Fruit fly (Drosophila melanogaster) whole organism, embryonic: ENCODE data around the gene CG3198.

ENCODE experiments used
- Aef1 ChIP-seq: fragments of 200-800 bp; sonication (Bioruptor generic); IDR thresholded peaks from 3 replicates; pipeline ENCODE4 v1.3.6; 2022; ENCODE audit warnings: missing biosample characterization, missing genetic modification characterization
- B-H2 ChIP-seq: fragments of 200-800 bp; sonication (Bioruptor generic); optimal IDR thresholded peaks from 2 replicates; lab custom pipeline; 2018; ENCODE audit warnings: missing biosample characterization, mild to moderate bottlenecking, missing genetic modification characterization
- Bgb ChIP-seq: fragments of 200-800 bp; sonication (Bioruptor generic); IDR thresholded peaks from 2 replicates; pipeline ENCODE4 v1.3.6; 2022; ENCODE audit warnings: missing biosample characterization, missing genetic modification characterization; ENCODE audit not compliant: partially characterized antibody
- CG11085 ChIP-seq: fragments of 200-800 bp; sonication (Bioruptor generic); IDR thresholded peaks from 2 replicates; pipeline ENCODE4 v1.3.6; 2022; ENCODE audit warnings: missing biosample characterization, missing genetic modification characterization
- CG12299 ChIP-seq: fragments of 200-800 bp; sonication (Bioruptor generic); optimal IDR thresholded peaks from 2 replicates; lab custom pipeline; 2018; ENCODE audit warnings: missing biosample characterization, mild to moderate bottlenecking, missing genetic modification characterization
- CG1233 ChIP-seq: fragments of 200-800 bp; sonication (Bioruptor generic); optimal IDR thresholded peaks from 4 replicates; lab custom pipeline; 2018; ENCODE audit warnings: missing biosample characterization, mild to moderate bottlenecking, missing genetic modification characterization
- CG13123 ChIP-seq: fragments of 200-800 bp; sonication (Bioruptor generic); optimal IDR thresholded peaks from 2 replicates; lab custom pipeline; 2016; ENCODE audit warnings: missing biosample characterization, missing genetic modification characterization
- CG13287 ChIP-seq: fragments of 200-800 bp; sonication (Bioruptor generic); IDR thresholded peaks from 2 replicates; pipeline ENCODE4 v1.3.6; 2022; ENCODE audit warnings: missing biosample characterization, missing genetic modification characterization; ENCODE audit not compliant: partially characterized antibody
- CG13624 ChIP-seq: fragments of 200-800 bp; sonication (Bioruptor generic); optimal IDR thresholded peaks from 2 replicates; lab custom pipeline; 2016; ENCODE audit warnings: missing biosample characterization, missing genetic modification characterization
- CG15601 ChIP-seq: fragments of 200-800 bp; sonication (Bioruptor generic); optimal IDR thresholded peaks from 3 replicates; lab custom pipeline; 2019; ENCODE audit warnings: missing biosample characterization, mild to moderate bottlenecking, missing genetic modification characterization, moderate library complexity
- CG1602 ChIP-seq: fragments of 200-800 bp; sonication (Bioruptor generic); optimal IDR thresholded peaks from 3 replicates; lab custom pipeline; 2016; ENCODE audit warnings: missing biosample characterization, missing genetic modification characterization
- CG16779 ChIP-seq: fragments of 200-800 bp; sonication (Bioruptor generic); IDR thresholded peaks from 2 replicates; pipeline ENCODE4 v1.3.6; 2022; ENCODE audit warnings: missing biosample characterization, missing genetic modification characterization
- CG1792 ChIP-seq: fragments of 200-800 bp; sonication (Bioruptor generic); optimal IDR thresholded peaks from 2 replicates; lab custom pipeline; 2016; ENCODE audit warnings: missing biosample characterization, missing genetic modification characterization
- CG18619 ChIP-seq: fragments of 200-800 bp; sonication (Bioruptor generic); optimal IDR thresholded peaks from 3 replicates; lab custom pipeline; 2017; ENCODE audit warnings: missing biosample characterization, mild to moderate bottlenecking, missing genetic modification characterization
- CG30403 ChIP-seq: fragments of 200-800 bp; sonication (Bioruptor generic); optimal IDR thresholded peaks from 3 replicates; lab custom pipeline; 2016; ENCODE audit warnings: missing biosample characterization, missing genetic modification characterization
- CG31441 ChIP-seq: fragments of 200-800 bp; sonication (Bioruptor generic); IDR thresholded peaks from 2 replicates; pipeline ENCODE4 v1.3.6; 2022; ENCODE audit warnings: missing biosample characterization, missing genetic modification characterization
- CG3163 ChIP-seq: fragments of 200-800 bp; sonication (Bioruptor generic); optimal IDR thresholded peaks from 3 replicates; lab custom pipeline; 2016; ENCODE audit warnings: missing biosample characterization, missing genetic modification characterization
- CG34224 ChIP-seq: fragments of 200-800 bp; sonication (Bioruptor generic); IDR thresholded peaks from 3 replicates; pipeline ENCODE4 v1.3.6; 2022; ENCODE audit warnings: missing biosample characterization, missing genetic modification characterization; ENCODE audit not compliant: partially characterized antibody
- CG3847 ChIP-seq: fragments of 200-800 bp; sonication (Bioruptor generic); IDR thresholded peaks from 2 replicates; pipeline ENCODE4 v1.3.6; 2022; ENCODE audit warnings: missing biosample characterization, missing genetic modification characterization
- CG9876 ChIP-seq: fragments of 200-800 bp; sonication (Bioruptor generic); optimal IDR thresholded peaks from 2 replicates; lab custom pipeline; 2016; ENCODE audit warnings: missing biosample characterization, missing genetic modification characterization
- CHES-1-like ChIP-seq: fragments of 200-800 bp; sonication (Bioruptor generic); optimal IDR thresholded peaks from 2 replicates; lab custom pipeline; 2016; ENCODE audit warnings: missing biosample characterization, missing genetic modification characterization
- Dad ChIP-seq: fragments of 200-800 bp; sonication (Bioruptor generic); optimal IDR thresholded peaks from 3 replicates; lab custom pipeline; 2016; ENCODE audit warnings: missing biosample characterization, missing genetic modification characterization
- Drgx ChIP-seq: fragments of 200-800 bp; sonication (Bioruptor generic); IDR thresholded peaks from 2 replicates; pipeline ENCODE4 v1.3.6; 2022; ENCODE audit warnings: missing biosample characterization, missing genetic modification characterization
- Eip74EF ChIP-seq, 2 experiments: fragments of 200-800 bp in 1 of 2; fragments of >200 bp in 1 of 2; sonication (Bioruptor generic) in 1 of 2; optimal IDR thresholded peaks; 2 replicates each; lab custom pipeline; 2017 to 2019; ENCODE audit warnings: missing biosample characterization in 2 of 2, missing genetic modification characterization in 2 of 2, mild to moderate bottlenecking in 1 of 2, moderate library complexity in 1 of 2
- Fer2 ChIP-seq: fragments of 200-800 bp; sonication (Bioruptor generic); optimal IDR thresholded peaks from 2 replicates; lab custom pipeline; 2018; ENCODE audit warnings: missing biosample characterization, mild to moderate bottlenecking, missing genetic modification characterization, moderate library complexity
- HLH3B ChIP-seq: fragments of 200-800 bp; sonication (Bioruptor generic); IDR thresholded peaks from 2 replicates; pipeline ENCODE4 v1.3.6; 2022; ENCODE audit warnings: missing biosample characterization, missing genetic modification characterization
- Kr ChIP-seq: fragments of 200-800 bp; sonication (Bioruptor generic); optimal IDR thresholded peaks from 2 replicates; lab custom pipeline; 2017; ENCODE audit warnings: missing biosample characterization, mild to moderate bottlenecking, missing genetic modification characterization
- Lim3 ChIP-seq: fragments of 200-800 bp; sonication (Bioruptor generic); IDR thresholded peaks from 2 replicates; pipeline ENCODE4 v1.3.6; 2022; ENCODE audit warnings: missing biosample characterization, missing genetic modification characterization
- Mad ChIP-seq: fragments of 200-800 bp; sonication (Bioruptor generic); optimal IDR thresholded peaks from 2 replicates; lab custom pipeline; 2016; ENCODE audit warnings: missing biosample characterization, missing genetic modification characterization
- Oli ChIP-seq: fragments of 200-800 bp; sonication (Bioruptor generic); optimal IDR thresholded peaks from 2 replicates; lab custom pipeline; 2018; ENCODE audit warnings: missing biosample characterization, mild to moderate bottlenecking, missing genetic modification characterization, moderate library complexity
- Rfx ChIP-seq: fragments of 200-800 bp; sonication (Bioruptor generic); IDR thresholded peaks from 2 replicates; pipeline ENCODE4 v1.3.6; 2022; ENCODE audit warnings: missing biosample characterization, missing genetic modification characterization
- Side ChIP-seq: fragments of 200-800 bp; sonication (Bioruptor generic); optimal IDR thresholded peaks from 2 replicates; lab custom pipeline; 2016; ENCODE audit warnings: missing biosample characterization, missing genetic modification characterization
- Ssrp ChIP-seq: fragments of 200-800 bp; sonication (Bioruptor generic); optimal IDR thresholded peaks from 2 replicates; lab custom pipeline; 2018; ENCODE audit warnings: missing biosample characterization, mild to moderate bottlenecking, missing genetic modification characterization, moderate library complexity
- Xbp1 ChIP-seq: fragments of 200-800 bp; sonication (Bioruptor generic); optimal IDR thresholded peaks from 3 replicates; lab custom pipeline; 2016; ENCODE audit warnings: missing biosample characterization, mild to moderate bottlenecking, missing genetic modification characterization
- bowl ChIP-seq: fragments of 200-800 bp; sonication (Bioruptor generic); IDR thresholded peaks from 2 replicates; pipeline ENCODE4 v1.3.6; 2022; ENCODE audit warnings: missing biosample characterization, missing genetic modification characterization
- btn ChIP-seq: fragments of 200-800 bp; sonication (Bioruptor generic); optimal IDR thresholded peaks from 2 replicates; lab custom pipeline; 2016; ENCODE audit warnings: missing biosample characterization, missing genetic modification characterization
- chif ChIP-seq, 2 experiments: fragments of 200-800 bp; sonication (Bioruptor generic); optimal IDR thresholded peaks; 3 replicates each; lab custom pipeline; 2016; ENCODE audit warnings: missing biosample characterization in 2 of 2, missing genetic modification characterization in 2 of 2
- ci ChIP-seq: fragments of 200-800 bp; sonication (Bioruptor generic); IDR thresholded peaks from 3 replicates; pipeline ENCODE4 v1.3.6; 2022; ENCODE audit warnings: missing biosample characterization, missing genetic modification characterization
- dan ChIP-seq: fragments of 200-800 bp; sonication (Bioruptor generic); IDR thresholded peaks from 2 replicates; pipeline ENCODE4 v1.3.6; 2022; ENCODE audit warnings: missing biosample characterization, missing genetic modification characterization
- disco-r ChIP-seq: fragments of 200-800 bp; sonication (Bioruptor generic); optimal IDR thresholded peaks from 2 replicates; lab custom pipeline; 2016; ENCODE audit warnings: missing biosample characterization, missing genetic modification characterization
- gem ChIP-seq: fragments of 200-800 bp; sonication (Bioruptor generic); optimal IDR thresholded peaks from 2 replicates; lab custom pipeline; 2019; ENCODE audit warnings: missing biosample characterization, mild to moderate bottlenecking, missing genetic modification characterization, moderate library complexity
- klu ChIP-seq: fragments of 200-800 bp; sonication (Bioruptor generic); IDR thresholded peaks from 2 replicates; pipeline ENCODE4 v1.3.6; 2022; ENCODE audit warnings: missing biosample characterization, missing genetic modification characterization
- lov ChIP-seq, 2 experiments: fragments of 200-800 bp in 1 of 2; fragments of >200 bp in 1 of 2; sonication (Bioruptor generic) in 1 of 2; IDR thresholded peaks in 1 of 2; optimal IDR thresholded peaks in 1 of 2; 2 replicates in 1 of 2; 3 replicates in 1 of 2; pipeline versions ENCODE4 v1.3.6 to Lab custom; 2017 to 2022; ENCODE audit warnings: missing biosample characterization in 1 of 2, missing genetic modification characterization in 1 of 2
- nerfin-2 ChIP-seq: fragments of 200-800 bp; sonication (Bioruptor generic); IDR thresholded peaks from 2 replicates; pipeline ENCODE4 v1.3.6; 2022; ENCODE audit warnings: missing biosample characterization, missing genetic modification characterization; ENCODE audit not compliant: partially characterized antibody
- pzg ChIP-seq: fragments of 200-800 bp; sonication (Bioruptor generic); optimal IDR thresholded peaks from 3 replicates; lab custom pipeline; 2018; ENCODE audit warnings: missing biosample characterization, mild to moderate bottlenecking, missing genetic modification characterization, moderate library complexity
- ranshi ChIP-seq: fragments of 200-800 bp; sonication (Bioruptor generic); IDR thresholded peaks from 2 replicates; pipeline ENCODE4 v1.3.6; 2022; ENCODE audit warnings: missing biosample characterization, missing genetic modification characterization
- salm ChIP-seq: fragments of 200-800 bp; sonication (Bioruptor generic); optimal IDR thresholded peaks from 2 replicates; lab custom pipeline; 2018; ENCODE audit warnings: missing biosample characterization, mild to moderate bottlenecking, missing genetic modification characterization
- sd ChIP-seq: fragments of 200-800 bp; sonication (Bioruptor generic); optimal IDR thresholded peaks from 3 replicates; lab custom pipeline; 2018; ENCODE audit warnings: missing biosample characterization, mild to moderate bottlenecking, missing genetic modification characterization, moderate library complexity
- sens-2 ChIP-seq: fragments of 200-800 bp; sonication (Bioruptor generic); IDR thresholded peaks from 2 replicates; pipeline ENCODE4 v1.3.6; 2022; ENCODE audit warnings: missing biosample characterization, missing genetic modification characterization
- tio ChIP-seq: fragments of 200-800 bp; sonication (Bioruptor generic); optimal IDR thresholded peaks from 2 replicates; lab custom pipeline; 2017; ENCODE audit warnings: missing biosample characterization, missing genetic modification characterization, inconsistent platforms
- zf30C ChIP-seq: fragments of 200-800 bp; sonication (Bioruptor generic); optimal IDR thresholded peaks from 3 replicates; lab custom pipeline; 2018; ENCODE audit warnings: missing biosample characterization, mild to moderate bottlenecking, missing genetic modification characterization

CG3198 gene

DNA sequence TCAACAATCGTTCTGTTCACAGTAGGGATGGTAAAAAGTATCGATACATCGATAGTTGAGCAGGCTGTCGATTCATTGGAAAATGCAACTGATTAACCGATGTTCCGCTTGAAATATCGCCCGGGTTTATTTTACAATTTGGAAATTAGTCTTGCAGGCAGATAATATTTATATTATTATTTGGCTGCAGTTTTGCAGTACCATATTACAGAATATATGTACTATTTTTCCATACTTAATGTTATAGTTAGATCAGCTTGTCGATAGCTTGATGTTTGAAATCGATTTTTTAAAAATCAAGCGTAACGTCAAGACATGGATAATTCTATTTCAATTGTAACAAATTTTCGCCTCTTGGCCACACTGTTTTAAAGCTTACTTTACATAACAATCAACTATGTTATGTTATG lies 21.2 kb upstream of the CG3198 start, which contains the start of gene CG14442 (continued):
- TF ChIP-seq Side (peak; percentile 22), Dad (GFP tag; lab: Kevin White, UChicago) (no peak), Oli (peak; percentile 25), ci (no peak), lov (optimal IDR thresholded peaks at IDR 0.05; lab: Kevin White, UChicago) (no peak), lov (GFP tag; IDR thresholded peaks at IDR 0.05; lab: Robert Waterston, UW) (no peak), Aef1 (GFP tag; lab: Robert Waterston, UW) (0 out of 3 replicates have a peak, but pooled peaks have one; percentile 14), Kr (GFP tag; lab: Kevin White, UChicago) (no peak), Fer2 (no peak), gem (no peak), Lim3 (GFP tag; lab: Robert Waterston, UW) (no peak), salm (tag; lab: Kevin White, UChicago) (peak; percentile 21), CG31441 (no peak), CG15601 (tag; lab: Kevin White, UChicago) (peak; percentile 33), pzg (peak; percentile 66), Mad (GFP tag; lab: Kevin White, UChicago) (peak; percentile 26), dan (GFP tag; lab: Robert Waterston, UW) (no peak), CG16779 (no peak), disco-r (GFP tag; lab: Kevin White, UChicago) (no peak), B-H2 (peak; percentile 41), zf30C (GFP tag; lab: Kevin White, UChicago) (no peak), tio (GFP tag; lab: Kevin White, UChicago) (no peak), Bgb (GFP tag; lab: Robert Waterston, UW) (peak; percentile 93), Eip74EF (GFP tag; optimal IDR thresholded peaks at IDR 0.05; lab: Kevin White, UChicago) (no peak), Xbp1 (peak; percentile 31), sens-2 (GFP tag; lab: Robert Waterston, UW) (no peak), CG9876 (GFP tag; lab: Kevin White, UChicago) (no peak), nerfin-2 (GFP tag; lab: Robert Waterston, UW) (peak; percentile 95), CG1602 (GFP tag; lab: Kevin White, UChicago) (peak; percentile 22), CG12299 (tag; lab: Kevin White, UChicago) (peak; percentile 29), Rfx (GFP tag; lab: Robert Waterston, UW) (peak; percentile 51), chif (GFP tag; optimal IDR thresholded peaks at IDR 0.05; lab: Kevin White, UChicago) (no peak), CG3163 (GFP tag; lab: Kevin White, UChicago) (no peak), CG1792 (GFP tag; lab: Kevin White, UChicago) (no peak), Ssrp (tag; lab: Kevin White, UChicago) (peak; percentile 7), ranshi (GFP tag; lab: Robert Waterston, UW) (no peak), CG13287 (GFP tag; lab: Robert Waterston, UW) (peak; percentile 91), Drgx (GFP tag; lab: Robert Waterston, UW) (no peak), CG30403 (peak; percentile 64), CG18619 (GFP tag; lab: Kevin White, UChicago) (no peak), CG11085 (GFP tag; lab: Robert Waterston, UW) (no peak), klu (GFP tag; lab: Robert Waterston, UW) (no peak), btn (GFP tag; lab: Kevin White, UChicago) (no peak), CG1233 (GFP tag; lab: Kevin White, UChicago) (no peak), CG34224 (peak; percentile 90), CG13624 (GFP tag; lab: Kevin White, UChicago) (peak; percentile 6), HLH3B (GFP tag; lab: Robert Waterston, UW) (no peak), bowl (GFP tag; lab: Robert Waterston, UW) (no peak), CHES-1-like (GFP tag; lab: Kevin White, UChicago) (no peak), CG13123 (GFP tag; lab: Kevin White, UChicago) (no peak), sd (no peak), CG3847 (GFP tag; lab: Robert Waterston, UW) (peak; percentile 45; the same call in 1 of the 2 replicates)
